Fruit fly (Drosophila melanogaster): ENCODE measurements around the gene mmm.

mmm gene

dm6 chr3L:7611229-7611628 lies 28.0 kb downstream of the mmm start:
- peak; percentile 35; the same call in 1 of the 2 replicates for TF ChIP-seq Xrp1 (GFP tag; IDR thresholded peaks at IDR 0.05)
- no peak for TF ChIP-seq CG6175 (GFP tag; IDR thresholded peaks at IDR 0.05)
- no peak for TF ChIP-seq ase (GFP tag; IDR thresholded peaks at IDR 0.05)
- peak; percentile 16 for TF ChIP-seq CG2712 (tag; optimal IDR thresholded peaks at IDR 0.05)
- no peak for TF ChIP-seq CG18619 (GFP tag; optimal IDR thresholded peaks at IDR 0.05)
- TF ChIP-seq CG7839 (tag; optimal IDR thresholded peaks at IDR 0.05) = peak; percentile 10
- peak; percentile 8; the same call in 1 of the 2 replicates for TF ChIP-seq sisA (GFP tag; IDR thresholded peaks at IDR 0.05)
- TF ChIP-seq Bteb2 (GFP tag; optimal IDR thresholded peaks at IDR 0.05) = no peak
- TF ChIP-seq Sox102F (GFP tag; optimal IDR thresholded peaks at IDR 0.05) = peak; percentile 44
- no peak for TF ChIP-seq NfI (GFP tag; optimal IDR thresholded peaks at IDR 0.05)
- TF ChIP-seq H2.0 (GFP tag; IDR thresholded peaks at IDR 0.05) = no peak
- TF ChIP-seq dmrt99B (tag; optimal IDR thresholded peaks at IDR 0.05) = peak; percentile 7
- TF ChIP-seq CG14050 (GFP tag; IDR thresholded peaks at IDR 0.05) = no peak
- TF ChIP-seq wor (GFP tag; IDR thresholded peaks at IDR 0.05) = no peak
- no peak for TF ChIP-seq CG18011 (GFP tag; optimal IDR thresholded peaks at IDR 0.05)
- TF ChIP-seq D19A (tag; optimal IDR thresholded peaks at IDR 0.05) = no peak
- TF ChIP-seq Ptx1 (GFP tag; IDR thresholded peaks at IDR 0.05) = 0 out of 2 replicates have a peak, but pooled peaks have one; percentile 13
- TF ChIP-seq CG2678 (tag; optimal IDR thresholded peaks at IDR 0.05) = no peak
- no peak for TF ChIP-seq CG16813 (GFP tag; IDR thresholded peaks at IDR 0.05; ENCODE audit: partially characterized antibody)
- TF ChIP-seq phol (tag; optimal IDR thresholded peaks at IDR 0.05) = peak; percentile 18
- no peak for TF ChIP-seq bbx (GFP tag; IDR thresholded peaks at IDR 0.05; ENCODE audit: partially characterized antibody)
- TF ChIP-seq da (GFP tag; optimal IDR thresholded peaks at IDR 0.05) = no peak
- TF ChIP-seq CG6689 (GFP tag; IDR thresholded peaks at IDR 0.05) = peak; percentile 29; the same call in 1 of the 2 replicates
- TF ChIP-seq CG12942 (GFP tag; optimal IDR thresholded peaks at IDR 0.05) = no peak
- peak; percentile 7 for TF ChIP-seq sens (GFP tag)
- 0 out of 2 replicates have a peak, but pooled peaks have one; percentile 9 for TF ChIP-seq vvl (GFP tag; IDR thresholded peaks at IDR 0.05)
- no peak for TF ChIP-seq CG8290 (GFP tag; optimal IDR thresholded peaks at IDR 0.05)
- no peak for TF ChIP-seq CG8290 (tag; optimal IDR thresholded peaks at IDR 0.05)
- peak; percentile 13 for TF ChIP-seq Oli (tag; optimal IDR thresholded peaks at IDR 0.05)
- no peak for TF ChIP-seq CG11247 (GFP tag; IDR thresholded peaks at IDR 0.05)
- TF ChIP-seq CG30403 (GFP tag; optimal IDR thresholded peaks at IDR 0.05) = peak; percentile 22
- TF ChIP-seq CG11504 (tag; optimal IDR thresholded peaks at IDR 0.05) = peak; percentile 27
- no peak for TF ChIP-seq MESR4 (GFP tag; optimal IDR thresholded peaks at IDR 0.05)
- TF ChIP-seq CG10274 (GFP tag; optimal IDR thresholded peaks at IDR 0.05) = no peak
- TF ChIP-seq Stat92E (GFP tag; optimal IDR thresholded peaks at IDR 0.05) = no peak
- TF ChIP-seq CG6654 (GFP tag; optimal IDR thresholded peaks at IDR 0.05) = no peak
- TF ChIP-seq CG11093 (GFP tag; IDR thresholded peaks at IDR 0.05) = no peak
- no peak for TF ChIP-seq slp2 (GFP tag; optimal IDR thresholded peaks at IDR 0.05)
- no peak for TF ChIP-seq CG13894 (tag; optimal IDR thresholded peaks at IDR 0.05)
- TF ChIP-seq ci (GFP tag; IDR thresholded peaks at IDR 0.05) = 0 out of 3 replicates have a peak, but pooled peaks have one; percentile 24
- TF ChIP-seq Drgx (GFP tag; IDR thresholded peaks at IDR 0.05) = peak; percentile 88
- no peak for TF ChIP-seq hkb (optimal IDR thresholded peaks at IDR 0.05)
- 0 out of 2 replicates have a peak, but pooled peaks have one; percentile 22 for TF ChIP-seq hkb (GFP tag; IDR thresholded peaks at IDR 0.05)
- no peak for TF ChIP-seq CG2875 (GFP tag; optimal IDR thresholded peaks at IDR 0.05)
- TF ChIP-seq Hr78 (GFP tag; optimal IDR thresholded peaks at IDR 0.05) = no peak
- TF ChIP-seq Lim3 (GFP tag; IDR thresholded peaks at IDR 0.05) = no peak
- TF ChIP-seq CG3995 (GFP tag; optimal IDR thresholded peaks at IDR 0.05) = no peak
- no peak for TF ChIP-seq ash1 (GFP tag; optimal IDR thresholded peaks at IDR 0.05)
- TF ChIP-seq gem (tag; optimal IDR thresholded peaks at IDR 0.05) = peak; percentile 35
- TF ChIP-seq CG5180 (GFP tag; optimal IDR thresholded peaks at IDR 0.05) = no peak
- no peak for TF ChIP-seq CG7271 (tag; optimal IDR thresholded peaks at IDR 0.05)

All from whole organism, embryonic.